Worm (Caenorhabditis elegans) whole organism, late embryonic: ENCODE results near the gene Y67A10A.2.

Source experiments
- dmd-4 ChIP-seq: sonication (generic microtip); optimal IDR thresholded peaks from 2 replicates; lab custom pipeline; 2016; ENCODE audit warnings: borderline replicate concordance, missing genetic modification characterization, missing compliant biosample characterization
- dve-1 ChIP-seq: sonication (generic microtip); optimal IDR thresholded peaks from 2 replicates; lab custom pipeline; 2017; ENCODE audit warnings: antibody characterized with exemption, mild to moderate bottlenecking, missing genetic modification characterization, missing compliant biosample characterization
- ets-4 ChIP-seq: sonication (generic microtip); optimal IDR thresholded peaks from 2 replicates; lab custom pipeline; 2016; ENCODE audit warnings: missing genetic modification characterization, missing compliant biosample characterization
- eyg-1 ChIP-seq: sonication (generic microtip); optimal IDR thresholded peaks from 2 replicates; lab custom pipeline; 2016; ENCODE audit warnings: missing genotype, missing genetic modification characterization, missing compliant biosample characterization
- hlh-13 ChIP-seq: fragments of 200-800 bp; sonication (Bioruptor generic); optimal IDR thresholded peaks from 2 replicates; lab custom pipeline; 2018; ENCODE audit warnings: mild to moderate bottlenecking, missing genetic modification characterization, missing compliant biosample characterization
- pag-3 ChIP-seq: sonication (generic microtip); optimal IDR thresholded peaks from 2 replicates; lab custom pipeline; 2016; ENCODE audit warnings: missing compliant biosample characterization, missing genetic modification characterization, borderline replicate concordance
- pha-4 ChIP-seq: fragments of 150-350 bp; optimal IDR thresholded peaks from 2 replicates; lab custom pipeline; 2018; ENCODE audit warnings: missing biosample characterization, missing genetic modification reagents, missing genetic modification characterization
- sdc-2 ChIP-seq: sonication (generic microtip); optimal IDR thresholded peaks from 2 replicates; lab custom pipeline; 2016; ENCODE audit warnings: missing genotype, missing genetic modification characterization, missing compliant biosample characterization
- unc-55 ChIP-seq: sonication (generic microtip); optimal IDR thresholded peaks from 2 replicates; lab custom pipeline; 2017; ENCODE audit warnings: missing biosample characterization, missing genetic modification reagents, missing genetic modification characterization

ce11 chrIV:14334359-14334758 is 3.5 kb upstream of the Y67A10A.2 start, which contains the start of gene Y67A10A.3:
- TF ChIP-seq pag-3 (tag; lab: Kevin White, UChicago) (no peak), unc-55 (GFP tag; lab: Kevin White, UChicago) (no peak), ets-4 (tag; lab: Kevin White, UChicago) (no peak), dmd-4 (tag; lab: Kevin White, UChicago) (no peak), hlh-13 (GFP tag; lab: Kevin White, UChicago) (no peak), eyg-1 (no peak), dve-1 (tag; lab: Kevin White, UChicago) (no peak), pha-4 (tag; lab: Kevin White, UChicago) (no peak), sdc-2 (tag; lab: Kevin White, UChicago) (no peak)
